Worm (Caenorhabditis elegans) whole organism, late embryonic: ENCODE data around the gene T23B7.2.

Source experiments
- C08G9.2 ChIP-seq: sonication (generic microtip); optimal IDR thresholded peaks from 2 replicates; lab custom pipeline; 2016; ENCODE audit warnings: mild to moderate bottlenecking, missing genetic modification characterization, moderate library complexity, missing compliant biosample characterization
- K09A11.1 ChIP-seq: sonication (generic microtip); optimal IDR thresholded peaks from 2 replicates; lab custom pipeline; 2017; ENCODE audit warnings: antibody characterized with exemption, mild to moderate bottlenecking, missing genetic modification characterization, missing compliant biosample characterization; ENCODE audit not compliant: insufficient read depth
- Y22D7AL.16 ChIP-seq: sonication (generic microtip); optimal IDR thresholded peaks from 2 replicates; lab custom pipeline; 2016; ENCODE audit warnings: missing genetic modification characterization, missing compliant biosample characterization
- ahr-1 ChIP-seq: sonication (generic microtip); optimal IDR thresholded peaks from 2 replicates; lab custom pipeline; 2016; ENCODE audit warnings: missing genetic modification characterization, missing compliant biosample characterization
- ama-1 ChIP-seq: fragments of 150-350 bp; optimal IDR thresholded peaks from 2 replicates; lab custom pipeline; 2014
- ceh-18 ChIP-seq: sonication (generic microtip); optimal IDR thresholded peaks from 2 replicates; lab custom pipeline; 2016; ENCODE audit warnings: missing genetic modification characterization, missing compliant biosample characterization
- ceh-19 ChIP-seq: fragments of 200-800 bp; sonication (Bioruptor generic); optimal IDR thresholded peaks from 2 replicates; lab custom pipeline; 2018; ENCODE audit warnings: mild to moderate bottlenecking, missing genetic modification characterization, missing compliant biosample characterization
- ceh-45 ChIP-seq: fragments of 200-800 bp; sonication (Bioruptor generic); IDR thresholded peaks from 2 replicates; pipeline ENCODE4 v1.3.6; 2022; ENCODE audit warnings: missing genetic modification reagents, missing genetic modification characterization, missing compliant biosample characterization
- ceh-48 ChIP-seq: sonication (generic microtip); optimal IDR thresholded peaks from 2 replicates; lab custom pipeline; 2016; ENCODE audit warnings: missing genetic modification characterization, inconsistent platforms, missing compliant biosample characterization
- ceh-9 ChIP-seq: sonication (generic microtip); optimal IDR thresholded peaks from 2 replicates; lab custom pipeline; 2016; ENCODE audit warnings: mild to moderate bottlenecking, missing genetic modification characterization, inconsistent platforms, missing compliant biosample characterization
- elt-2 ChIP-seq: sonication (generic microtip); optimal IDR thresholded peaks from 2 replicates; lab custom pipeline; 2016; ENCODE audit warnings: missing genetic modification reagents, missing genetic modification characterization, missing compliant biosample characterization
- elt-4 ChIP-seq: sonication (generic microtip); optimal IDR thresholded peaks from 2 replicates; lab custom pipeline; 2016; ENCODE audit warnings: missing genetic modification characterization, missing compliant biosample characterization
- eyg-1 ChIP-seq: sonication (generic microtip); optimal IDR thresholded peaks from 2 replicates; lab custom pipeline; 2016; ENCODE audit warnings: missing genotype, missing genetic modification characterization, missing compliant biosample characterization
- fkh-10 ChIP-seq: fragments of 150-350 bp; optimal IDR thresholded peaks from 2 replicates; lab custom pipeline; 2014; ENCODE audit warnings: missing biosample characterization, missing genetic modification reagents, missing genetic modification characterization
- gmeb-2 ChIP-seq: sonication (generic microtip); optimal IDR thresholded peaks from 2 replicates; lab custom pipeline; 2016; ENCODE audit warnings: missing genetic modification characterization, inconsistent platforms, missing compliant biosample characterization
- hlh-13 ChIP-seq: fragments of 200-800 bp; sonication (Bioruptor generic); optimal IDR thresholded peaks from 2 replicates; lab custom pipeline; 2018; ENCODE audit warnings: mild to moderate bottlenecking, missing genetic modification characterization, missing compliant biosample characterization
- hlh-8 ChIP-seq: sonication (generic microtip); optimal IDR thresholded peaks from 2 replicates; lab custom pipeline; 2016; ENCODE audit warnings: missing genotype, missing genetic modification characterization, missing compliant biosample characterization
- lim-6 ChIP-seq: sonication (generic microtip); optimal IDR thresholded peaks from 2 replicates; lab custom pipeline; 2016; ENCODE audit warnings: missing genetic modification characterization, missing compliant biosample characterization
- mec-3 ChIP-seq: sonication (generic microtip); optimal IDR thresholded peaks from 2 replicates; lab custom pipeline; 2016; ENCODE audit warnings: borderline replicate concordance, missing genetic modification characterization, missing compliant biosample characterization
- nfya-1 ChIP-seq: sonication (generic microtip); optimal IDR thresholded peaks from 2 replicates; lab custom pipeline; 2017; ENCODE audit warnings: missing genetic modification characterization, mild to moderate bottlenecking, missing compliant biosample characterization, antibody characterized with exemption, moderate library complexity
- nhr-11 ChIP-seq: fragments of 150-350 bp; optimal IDR thresholded peaks from 2 replicates; lab custom pipeline; 2014; ENCODE audit warnings: missing biosample characterization, missing genetic modification characterization
- pag-3 ChIP-seq: sonication (generic microtip); optimal IDR thresholded peaks from 2 replicates; lab custom pipeline; 2016; ENCODE audit warnings: missing compliant biosample characterization, missing genetic modification characterization, borderline replicate concordance
- pat-9 ChIP-seq: fragments of 200-800 bp; sonication (Bioruptor generic); optimal IDR thresholded peaks from 2 replicates; lab custom pipeline; 2018; ENCODE audit warnings: mild to moderate bottlenecking, missing genetic modification characterization, moderate library complexity, missing compliant biosample characterization
- pax-1 ChIP-seq: fragments of 150-350 bp; optimal IDR thresholded peaks from 2 replicates; lab custom pipeline; 2014; ENCODE audit warnings: missing biosample characterization, missing genetic modification characterization
- pros-1 ChIP-seq: fragments of 150-350 bp; optimal IDR thresholded peaks from 2 replicates; lab custom pipeline; 2014; ENCODE audit warnings: missing biosample characterization, missing genetic modification reagents, missing genetic modification characterization
- ref-2 ChIP-seq: sonication (generic microtip); optimal IDR thresholded peaks from 2 replicates; lab custom pipeline; 2016; ENCODE audit warnings: missing genetic modification characterization, missing compliant biosample characterization
- rnt-1 ChIP-seq: sonication (generic microtip); optimal IDR thresholded peaks from 2 replicates; lab custom pipeline; 2016; ENCODE audit warnings: missing genetic modification characterization, missing compliant biosample characterization
- sdc-2 ChIP-seq: sonication (generic microtip); optimal IDR thresholded peaks from 2 replicates; lab custom pipeline; 2016; ENCODE audit warnings: missing genotype, missing genetic modification characterization, missing compliant biosample characterization
- sox-4 ChIP-seq: sonication (generic microtip); optimal IDR thresholded peaks from 2 replicates; lab custom pipeline; 2017; ENCODE audit warnings: mild to moderate bottlenecking, missing genetic modification characterization, inconsistent platforms, missing compliant biosample characterization
- tbx-7 ChIP-seq: sonication (generic microtip); optimal IDR thresholded peaks from 2 replicates; lab custom pipeline; 2016; ENCODE audit warnings: missing genotype, missing genetic modification characterization, missing compliant biosample characterization
- unc-55 ChIP-seq: sonication (generic microtip); optimal IDR thresholded peaks from 2 replicates; lab custom pipeline; 2017; ENCODE audit warnings: missing biosample characterization, missing genetic modification reagents, missing genetic modification characterization
- zip-5 ChIP-seq: sonication (generic microtip); optimal IDR thresholded peaks from 2 replicates; lab custom pipeline; 2016; ENCODE audit warnings: missing genetic modification characterization, missing compliant biosample characterization

The T23B7.2 gene

DNA sequence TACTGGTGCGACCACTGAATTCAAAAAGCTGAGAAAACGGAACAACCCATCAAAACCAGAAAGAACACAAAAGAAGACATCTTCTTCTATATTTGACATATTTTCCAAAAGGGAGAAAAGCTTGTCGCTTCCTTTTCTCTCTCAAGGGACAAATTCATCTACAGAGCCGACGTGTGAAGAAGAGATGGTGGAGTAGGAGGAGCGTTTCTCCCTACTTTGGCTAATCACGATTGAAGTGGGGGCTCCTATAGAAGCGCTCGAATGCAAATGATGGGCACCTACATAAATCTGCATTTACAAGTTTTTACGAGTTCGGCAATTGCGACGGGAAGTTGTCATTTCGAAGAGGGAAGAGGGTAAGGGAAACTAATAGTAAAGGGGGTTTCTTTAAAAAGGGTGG lies 35.8 kb downstream of the T23B7.2 start:
- no peak for TF ChIP-seq fkh-10
- TF ChIP-seq unc-55: no peak
- no peak for TF ChIP-seq ref-2 (tag; lab: Kevin White, UChicago)
- TF ChIP-seq C08G9.2 (tag; lab: Kevin White, UChicago): no peak
- TF ChIP-seq sdc-2: no peak
- no peak for TF ChIP-seq pros-1
- no peak for TF ChIP-seq pag-3 (tag; lab: Kevin White, UChicago)
- no peak for TF ChIP-seq elt-4
- no peak for TF ChIP-seq pax-1 (tag; lab: Kevin White, UChicago)
- TF ChIP-seq mec-3 (tag; lab: Kevin White, UChicago): no peak
- no peak for TF ChIP-seq elt-2 (tag; lab: Kevin White, UChicago)
- TF ChIP-seq ceh-19: no peak
- no peak for TF ChIP-seq tbx-7 (tag; lab: Kevin White, UChicago)
- TF ChIP-seq ama-1 (lab: Kevin White, UChicago): no peak
- TF ChIP-seq gmeb-2 (tag; lab: Kevin White, UChicago): no peak
- no peak for TF ChIP-seq lim-6 (tag; lab: Kevin White, UChicago)
- no peak for TF ChIP-seq hlh-13 (GFP tag; lab: Kevin White, UChicago)

DNA sequence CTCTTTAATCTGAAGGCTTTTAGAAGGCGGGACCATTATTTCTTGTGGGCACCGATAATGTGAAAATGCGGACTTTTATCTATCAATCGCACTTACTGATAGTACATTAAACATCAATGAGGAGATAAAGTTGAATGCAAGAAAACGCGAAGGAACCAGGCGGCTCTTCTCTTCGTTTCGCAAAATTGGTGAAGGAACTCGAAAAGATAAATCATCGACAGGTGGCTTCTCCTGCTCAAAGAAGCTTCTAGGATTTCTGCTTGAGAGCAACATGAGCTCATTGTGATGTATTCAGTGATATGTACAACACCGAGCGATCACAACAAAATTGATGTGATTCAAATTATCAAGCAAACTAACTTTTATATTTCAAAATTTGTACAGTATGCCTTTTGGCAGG lies 36.2 kb downstream of the T23B7.2 start:
- TF ChIP-seq unc-55 (peak; percentile 61), Y22D7AL.16 (tag; lab: Kevin White, UChicago) (no peak), rnt-1 (tag; lab: Kevin White, UChicago) (peak; percentile 52)
- TF ChIP-seq, all 69 proteins: peak for 2

DNA sequence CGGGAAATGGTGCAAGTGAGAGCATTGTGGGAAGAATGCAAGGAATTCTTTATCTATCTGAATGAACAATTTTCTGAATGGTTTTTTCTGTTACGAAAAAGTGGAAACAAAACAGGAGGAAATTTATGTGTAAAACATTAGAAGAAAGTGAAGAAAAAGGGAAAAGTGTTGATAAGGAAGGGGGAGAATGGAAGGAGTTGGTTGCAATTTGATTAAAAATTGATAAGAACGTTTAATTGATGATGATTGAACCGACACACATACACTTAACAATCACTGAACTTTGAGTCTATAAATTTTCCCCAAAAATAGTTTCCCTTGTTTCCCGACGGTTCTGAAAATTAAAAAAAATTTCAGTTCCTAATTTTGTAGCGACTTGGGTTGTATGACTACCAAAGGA lies 39.1 kb downstream of the T23B7.2 start:
- peak; percentile 80 for TF ChIP-seq elt-2 (tag; lab: Kevin White, UChicago)
- no peak for TF ChIP-seq sox-4
- TF ChIP-seq ceh-9 (tag; lab: Kevin White, UChicago): no peak
- no peak for TF ChIP-seq Y22D7AL.16 (tag; lab: Kevin White, UChicago)

DNA sequence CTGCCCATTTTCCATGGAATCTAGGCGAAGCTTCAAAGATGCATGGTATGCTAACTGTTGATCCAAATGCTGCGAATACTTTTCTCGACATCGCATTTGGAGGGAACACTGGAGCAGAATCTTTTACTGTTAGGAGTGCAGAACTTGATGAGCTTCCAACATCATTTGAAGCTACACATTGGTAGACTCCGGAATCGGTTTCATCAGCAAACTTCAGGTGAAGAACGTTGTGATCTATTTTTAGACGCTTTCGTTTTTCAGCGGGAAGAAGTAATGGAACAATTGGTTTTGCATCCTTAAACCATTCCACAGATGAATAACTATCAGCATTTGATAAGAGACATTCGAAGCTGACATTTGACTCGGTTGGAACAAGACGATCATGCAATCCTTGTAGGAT lies 41.5 kb downstream of the T23B7.2 start:
- TF ChIP-seq nhr-11 (tag; lab: Kevin White, UChicago): no peak
- TF ChIP-seq K09A11.1 (tag; lab: Kevin White, UChicago): no peak
- TF ChIP-seq ceh-9 (tag; lab: Kevin White, UChicago): no peak
- TF ChIP-seq hlh-13 (GFP tag; lab: Kevin White, UChicago): no peak
- TF ChIP-seq hlh-8 (tag; lab: Kevin White, UChicago): no peak
- no peak for TF ChIP-seq pat-9 (tag; lab: Kevin White, UChicago)
- TF ChIP-seq zip-5 (tag; lab: Kevin White, UChicago): no peak
- TF ChIP-seq lim-6 (tag; lab: Kevin White, UChicago): no peak

DNA sequence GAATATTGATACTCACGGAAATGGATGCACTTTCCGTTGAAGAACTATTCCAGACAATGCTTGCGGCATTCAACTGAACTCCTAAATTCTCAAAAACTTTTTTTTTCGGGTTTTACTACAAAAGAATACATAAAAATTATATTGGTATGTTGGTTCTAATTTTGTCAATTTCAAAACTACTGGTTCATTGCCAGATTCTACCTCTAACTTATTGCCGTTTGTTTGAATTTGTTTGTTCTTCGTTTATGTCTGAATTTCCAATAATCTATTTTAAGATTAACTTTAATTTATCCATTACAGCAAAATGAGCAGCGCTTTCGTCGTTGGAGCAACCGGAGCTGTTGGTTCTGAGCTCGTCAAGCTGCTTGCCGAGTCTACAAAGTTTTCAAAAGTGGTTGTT lies 45.0 kb downstream of the T23B7.2 start, which contains the start of gene C33F10.14:
Gene C33F10.14, plus strand, starts transcription at position 301 of the 400 bp plus-strand sequence.
- no peak for TF ChIP-seq eyg-1 (tag; lab: Kevin White, UChicago)
- TF ChIP-seq tbx-7 (tag; lab: Kevin White, UChicago): no peak
- TF ChIP-seq nfya-1: no peak
- TF ChIP-seq sox-4: no peak
- TF ChIP-seq elt-4: no peak
- TF ChIP-seq ahr-1 (tag; lab: Kevin White, UChicago): no peak
- no peak for TF ChIP-seq mec-3 (tag; lab: Kevin White, UChicago)
- no peak for TF ChIP-seq ceh-18 (tag; lab: Kevin White, UChicago)
- no peak for TF ChIP-seq ceh-45 (GFP tag; lab: Robert Waterston, UW)

DNA sequence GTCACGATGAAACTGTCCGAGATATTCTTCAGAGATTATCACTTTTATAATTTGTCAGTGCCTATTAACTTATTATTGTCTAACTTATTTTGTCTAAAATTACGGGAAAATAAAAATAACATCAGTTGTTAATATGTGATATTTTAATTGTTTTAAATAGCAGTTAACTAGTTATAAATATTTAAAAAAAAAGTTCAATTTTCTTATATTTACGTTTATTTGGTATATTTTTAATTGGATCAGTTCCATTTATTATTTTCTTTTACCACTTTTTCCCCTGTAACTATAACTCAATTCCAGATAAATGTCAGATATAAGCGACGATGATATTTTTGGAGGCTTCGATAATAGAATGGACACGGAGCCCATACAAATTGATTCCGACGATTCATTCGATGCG lies 46.6 kb downstream of the T23B7.2 start, which contains the start of gene C33F10.4:
Gene C33F10.4, plus strand, starts transcription at position 301 of the 400 bp plus-strand sequence.
- TF ChIP-seq ceh-48 (tag; lab: Kevin White, UChicago): no peak
